Worm (Caenorhabditis elegans): Measurements from ENCODE around the gene rga-8.

rga-8 gene

ce11 chrX:5244041-5244440 lies 35.5 kb downstream of the rga-8 start, which contains the start of gene Y34B4A.7 (continued):
- TF ChIP-seq hsf-1 (GFP tag; IDR thresholded peaks at IDR 0.05) (no peak), ztf-6 (GFP tag; IDR thresholded peaks at IDR 0.05) (no peak), dox-1 (GFP tag; IDR thresholded peaks at IDR 0.05) (peak; percentile 66), F22D6.2 (tag; optimal IDR thresholded peaks at IDR 0.05) (no peak), T07F8.4 (tag; optimal IDR thresholded peaks at IDR 0.05) (no peak), F23B12.7 (tag; optimal IDR thresholded peaks at IDR 0.05; ENCODE audit: insufficient read depth) (no peak), mcd-1 (GFP tag; IDR thresholded peaks at IDR 0.05) (peak; percentile 53), mel-28 (tag; optimal IDR thresholded peaks at IDR 0.05; ENCODE audit: borderline replicate concordance) (no peak), hmg-1.2 (GFP tag; IDR thresholded peaks at IDR 0.05) (no peak)

ce11 chrX:5243382-5243979 lies 36.1 kb downstream of the rga-8 start, which contains the start of gene mtm-5:
TSS of gene mtm-5 (minus strand) at chrX:5243408.
- TF ChIP-seq nfya-2 (GFP tag; IDR thresholded peaks at IDR 0.05) (no peak), ZK185.1 (tag; optimal IDR thresholded peaks at IDR 0.05; ENCODE audit: poor library complexity, severe bottlenecking) (no peak), ama-1 (optimal IDR thresholded peaks at IDR 0.05) (no peak), ama-1 (GFP tag; optimal IDR thresholded peaks at IDR 0.05) (no peak), efl-1 (GFP tag; optimal IDR thresholded peaks at IDR 0.05) (no peak), F23B12.7 (tag; optimal IDR thresholded peaks at IDR 0.05; ENCODE audit: insufficient read depth) (no peak), hlh-26 (GFP tag; conservative IDR thresholded peaks at IDR 0.05) (no peak), F55B11.4 (tag; optimal IDR thresholded peaks at IDR 0.05; ENCODE audit: borderline replicate concordance, insufficient read depth) (no peak), nhr-80 (tag; optimal IDR thresholded peaks at IDR 0.05) (peak; percentile 85), F10E7.11 (tag; optimal IDR thresholded peaks at IDR 0.05) (no peak), atf-7 (tag; optimal IDR thresholded peaks at IDR 0.05) (no peak), ccch-3 (GFP tag; optimal IDR thresholded peaks at IDR 0.05) (no peak), snpc-1.3 (tag; optimal IDR thresholded peaks at IDR 0.05; ENCODE audit: insufficient read depth) (no peak), Y53F4B.3 (GFP tag; IDR thresholded peaks at IDR 0.05) (no peak), mel-28 (tag; optimal IDR thresholded peaks at IDR 0.05; ENCODE audit: borderline replicate concordance) (no peak), B0261.1 (tag; optimal IDR thresholded peaks at IDR 0.05) (no peak), hmg-1.2 (GFP tag; IDR thresholded peaks at IDR 0.05) (peak; percentile 80; the same call in 1 of the 2 replicates), F22D6.2 (tag; optimal IDR thresholded peaks at IDR 0.05) (no peak), dox-1 (GFP tag; IDR thresholded peaks at IDR 0.05) (peak; percentile 39; the same call in 1 of the 2 replicates), egrh-3 (GFP tag; IDR thresholded peaks at IDR 0.05) (no peak), tbp1 (GFP tag; optimal IDR thresholded peaks at IDR 0.05) (no peak), mes-4 (tag; optimal IDR thresholded peaks at IDR 0.05) (no peak), attf-5 (GFP tag; optimal IDR thresholded peaks at IDR 0.05) (peak; percentile 21), ceh-27 (GFP tag; optimal IDR thresholded peaks at IDR 0.05) (no peak), ztf-22 (GFP tag; optimal IDR thresholded peaks at IDR 0.05) (no peak), nfya-1 (tag; optimal IDR thresholded peaks at IDR 0.05; ENCODE audit: borderline replicate concordance, insufficient read depth) (no peak), nfyb-1 (GFP tag; IDR thresholded peaks at IDR 0.05) (no peak), sea-2 (GFP tag; IDR thresholded peaks at IDR 0.05) (no peak), F57C9.4 (tag; optimal IDR thresholded peaks at IDR 0.05) (no peak), F57A8.1 (GFP tag; optimal IDR thresholded peaks at IDR 0.05) (no peak), C06A6.2 (GFP tag; conservative IDR thresholded peaks at IDR 0.05) (no peak), repo-1 (tag; optimal IDR thresholded peaks at IDR 0.05) (no peak)

DNA sequence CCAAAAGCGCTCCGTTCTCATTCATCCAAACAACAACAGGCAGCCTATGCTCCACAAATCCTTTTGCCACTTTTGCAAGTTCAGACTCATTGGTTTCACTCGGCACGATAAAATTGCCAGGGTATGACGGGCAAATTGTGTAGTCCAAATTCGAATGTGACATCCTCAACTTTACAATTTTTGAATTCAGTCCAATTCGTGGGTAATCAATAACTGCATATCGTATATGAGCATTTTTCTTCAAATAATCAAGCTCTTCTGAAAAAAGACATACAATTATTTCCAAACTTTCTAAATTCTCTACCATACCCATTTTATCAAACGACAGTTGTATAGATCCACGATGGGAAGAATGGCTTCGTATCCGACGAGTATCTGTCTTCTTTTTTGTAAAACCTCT lies 41.3 kb downstream of the rga-8 start:
- TF ChIP-seq hlh-12 (tag; optimal IDR thresholded peaks at IDR 0.05) (no peak), hrde-1 (tag; optimal IDR thresholded peaks at IDR 0.05; ENCODE audit: borderline replicate concordance) (no peak), ztf-3 (GFP tag; optimal IDR thresholded peaks at IDR 0.05) (no peak), ztf-25 (GFP tag; IDR thresholded peaks at IDR 0.05) (no peak), let-607 (tag; optimal IDR thresholded peaks at IDR 0.05) (no peak), egl-18 (GFP tag; IDR thresholded peaks at IDR 0.05) (no peak), hlh-26 (GFP tag; conservative IDR thresholded peaks at IDR 0.05) (no peak), hsf-1 (GFP tag; IDR thresholded peaks at IDR 0.05) (no peak), madf-8 (GFP tag; conservative IDR thresholded peaks at IDR 0.05) (no peak), B0336.3 (GFP tag; IDR thresholded peaks at IDR 0.05) (no peak), somi-1 (GFP tag; optimal IDR thresholded peaks at IDR 0.05) (no peak), Y53F4B.3 (GFP tag; IDR thresholded peaks at IDR 0.05) (no peak), rcor-1 (GFP tag; IDR thresholded peaks at IDR 0.05) (no peak), mcd-1 (GFP tag; IDR thresholded peaks at IDR 0.05) (no peak)
